Fruit fly (Drosophila melanogaster): Measurements from ENCODE around the gene CG32110.
A peak's percentile ranks its signal among the peaks of the same experiment; 100 is the strongest.

The CG32110 gene

DNA sequence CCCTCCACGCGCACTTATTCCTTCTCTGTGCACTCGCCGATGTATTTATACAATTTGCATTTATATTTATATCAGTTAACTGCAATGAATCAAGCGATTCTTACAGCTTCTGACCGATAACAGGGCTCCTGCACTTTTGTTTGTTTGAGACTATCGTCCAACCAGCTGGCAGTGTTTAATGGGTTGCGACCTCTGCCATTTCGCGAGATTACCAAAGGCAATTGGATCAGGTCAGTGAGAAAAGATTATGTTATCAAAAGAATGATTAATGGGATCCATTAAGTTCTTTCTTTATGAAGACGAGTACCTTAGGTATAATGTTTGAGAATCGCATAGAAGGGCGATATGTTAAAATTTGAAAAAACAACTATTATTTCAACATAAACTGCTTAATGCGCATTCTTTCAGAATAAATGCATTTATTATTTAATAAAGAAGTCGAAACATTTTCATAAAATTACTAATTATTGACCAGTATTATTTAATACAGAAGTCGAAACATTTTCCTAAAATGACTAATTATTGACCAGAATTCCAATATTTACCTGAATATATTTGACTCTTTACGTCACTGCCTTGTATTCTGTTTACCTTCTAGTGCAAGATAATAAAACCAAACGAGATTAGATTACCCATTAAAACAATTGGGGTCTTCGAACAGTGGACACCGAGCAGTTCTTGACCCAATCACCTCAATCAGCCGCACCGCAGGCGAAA is 8.9 kb upstream of the CG32110 start (continued):
- no peak for TF ChIP-seq kay (GFP tag; optimal IDR thresholded peaks at IDR 0.05)
- TF ChIP-seq CG18262 (tag; optimal IDR thresholded peaks at IDR 0.05) = no peak
- no peak for TF ChIP-seq inv (GFP tag; IDR thresholded peaks at IDR 0.05; ENCODE audit: partially characterized antibody)
- TF ChIP-seq CG15011 (GFP tag; optimal IDR thresholded peaks at IDR 0.05) = no peak
- TF ChIP-seq CG10431 (GFP tag; optimal IDR thresholded peaks at IDR 0.05) = no peak
- TF ChIP-seq dmrt11E (tag; optimal IDR thresholded peaks at IDR 0.05) = no peak
- no peak for TF ChIP-seq Gsc (GFP tag; IDR thresholded peaks at IDR 0.05)
- no peak for TF ChIP-seq unc-4 (GFP tag; IDR thresholded peaks at IDR 0.05; ENCODE audit: partially characterized antibody)
- no peak for TF ChIP-seq CG6854 (GFP tag; optimal IDR thresholded peaks at IDR 0.05)
- TF ChIP-seq Myb (GFP tag; optimal IDR thresholded peaks at IDR 0.05) = no peak
- TF ChIP-seq Pdp1 (GFP tag; optimal IDR thresholded peaks at IDR 0.05) = peak in 1 of 2 experiments; percentile 44
- no peak for TF ChIP-seq scrt (GFP tag; optimal IDR thresholded peaks at IDR 0.05)
- no peak for TF ChIP-seq CG10979 (tag; optimal IDR thresholded peaks at IDR 0.05)
- no peak for TF ChIP-seq dysf (GFP tag; IDR thresholded peaks at IDR 0.05)
- peak; percentile 31 for TF ChIP-seq CG15601 (tag; optimal IDR thresholded peaks at IDR 0.05)
- TF ChIP-seq Nf-YB (GFP tag; optimal IDR thresholded peaks at IDR 0.05) = no peak
- peak; percentile 23 for TF ChIP-seq D19B (GFP tag; optimal IDR thresholded peaks at IDR 0.05)
- no peak for TF ChIP-seq Elba2 (GFP tag; optimal IDR thresholded peaks at IDR 0.05)
- TF ChIP-seq HHEX (GFP tag; optimal IDR thresholded peaks at IDR 0.05) = no peak
- no peak for TF ChIP-seq CG18619 (GFP tag; optimal IDR thresholded peaks at IDR 0.05)
- TF ChIP-seq exex (tag; optimal IDR thresholded peaks at IDR 0.05) = peak; percentile 30
- TF ChIP-seq CG8089 (GFP tag; optimal IDR thresholded peaks at IDR 0.05) = no peak
- peak; percentile 15 for TF ChIP-seq grau (tag; optimal IDR thresholded peaks at IDR 0.05)
- TF ChIP-seq Hr51 (GFP tag; optimal IDR thresholded peaks at IDR 0.05) = peak in 1 of 2 experiments; percentile 12
- no peak for TF ChIP-seq Xbp1 (GFP tag; optimal IDR thresholded peaks at IDR 0.05)
- no peak for TF ChIP-seq tup (GFP tag; optimal IDR thresholded peaks at IDR 0.05)
- no peak for TF ChIP-seq CG8944 (GFP tag; optimal IDR thresholded peaks at IDR 0.05)
- TF ChIP-seq bab2 (GFP tag; optimal IDR thresholded peaks at IDR 0.05) = no peak
- TF ChIP-seq NC2β (GFP tag; optimal IDR thresholded peaks at IDR 0.05) = no peak
- TF ChIP-seq CG17829 (tag; optimal IDR thresholded peaks at IDR 0.05) = peak; percentile 93
- TF ChIP-seq CG31365 (tag; optimal IDR thresholded peaks at IDR 0.05) = no peak
- no peak for TF ChIP-seq CG7357 (GFP tag; IDR thresholded peaks at IDR 0.05)
- TF ChIP-seq onecut (GFP tag; IDR thresholded peaks at IDR 0.05) = no peak
- no peak for TF ChIP-seq CG13296 (GFP tag; optimal IDR thresholded peaks at IDR 0.05)
- TF ChIP-seq kni (GFP tag; optimal IDR thresholded peaks at IDR 0.05) = no peak
- no peak for TF ChIP-seq chn (GFP tag; optimal IDR thresholded peaks at IDR 0.05)
- TF ChIP-seq MBD-R2 (GFP tag; IDR thresholded peaks at IDR 0.05) = no peak
- TF ChIP-seq sens (GFP tag) = peak; percentile 74
- TF ChIP-seq CG11695 (GFP tag; IDR thresholded peaks at IDR 0.05) = no peak
- no peak for TF ChIP-seq CG10462 (GFP tag; optimal IDR thresholded peaks at IDR 0.05)
- TF ChIP-seq PHDP (tag; optimal IDR thresholded peaks at IDR 0.05) = peak; percentile 20

Measured in whole organism, embryonic.